Worm (Caenorhabditis elegans): ENCODE measurements around the gene F15H10.10.

- TF ChIP-seq dmd-6 (GFP tag; IDR thresholded peaks at IDR 0.05), result no peak
- TF ChIP-seq ceh-44 (GFP tag; IDR thresholded peaks at IDR 0.05), result no peak
- no peak for TF ChIP-seq dmd-9 (GFP tag; IDR thresholded peaks at IDR 0.05)
- TF ChIP-seq nhr-28 (tag; optimal IDR thresholded peaks at IDR 0.05), result no peak
- TF ChIP-seq ztf-11 (tag; optimal IDR thresholded peaks at IDR 0.05), result no peak
- no peak for TF ChIP-seq zfp-2 (tag; optimal IDR thresholded peaks at IDR 0.05)
Measured at ce11 chrV:10379761-10380160, 37.1 kb downstream of the F15H10.10 start.
